Worm (Caenorhabditis elegans) whole organism, L1 larva: ENCODE measurements around the gene fkh-9.

Experiments used
- C04F5.9 ChIP-seq: sonication (generic microtip); optimal IDR thresholded peaks from 2 replicates; lab custom pipeline; 2016; ENCODE audit warnings: missing genetic modification characterization, missing compliant biosample characterization
- F16B12.6 ChIP-seq: fragments of 150-350 bp; optimal IDR thresholded peaks from 2 replicates; lab custom pipeline; 2014; ENCODE audit warnings: missing biosample characterization, missing genetic modification characterization
- Y116A8C.19 ChIP-seq: sonication (generic microtip); optimal IDR thresholded peaks from 2 replicates; lab custom pipeline; 2016; ENCODE audit warnings: missing compliant biosample characterization, missing genetic modification characterization, borderline replicate concordance
- aha-1 ChIP-seq: fragments of 150-350 bp; optimal IDR thresholded peaks from 2 replicates; lab custom pipeline; 2014; ENCODE audit warnings: missing biosample characterization, missing genetic modification characterization
- aly-2 ChIP-seq: fragments of 150-350 bp; optimal IDR thresholded peaks from 2 replicates; lab custom pipeline; 2014; ENCODE audit warnings: missing biosample characterization, missing genetic modification characterization
- blmp-1 ChIP-seq: fragments of 150-350 bp; optimal IDR thresholded peaks from 2 replicates; lab custom pipeline; 2014; ENCODE audit warnings: missing biosample characterization, missing genetic modification characterization
- ceh-88 ChIP-seq: fragments of 200-800 bp; sonication (Bioruptor generic); IDR thresholded peaks from 2 replicates; pipeline ENCODE4 v1.3.6; 2022; ENCODE audit warnings: missing genetic modification characterization, missing compliant biosample characterization
- ces-1 ChIP-seq: fragments of 150-350 bp; optimal IDR thresholded peaks from 2 replicates; lab custom pipeline; 2014; ENCODE audit warnings: missing biosample characterization, missing genetic modification reagents, missing genetic modification characterization
- dpl-1 ChIP-seq, 3 experiments: fragments of 150-350 bp in 2 of 3; sonication (generic microtip) in 1 of 3; optimal IDR thresholded peaks; 2 replicates each; lab custom pipeline; 2014 to 2017; ENCODE audit warnings: missing biosample characterization in 3 of 3, missing genetic modification characterization in 3 of 3, missing genetic modification reagents in 3 of 3
- dsc-1 ChIP-seq: sonication (generic microtip); optimal IDR thresholded peaks from 2 replicates; lab custom pipeline; 2016; ENCODE audit warnings: mild to moderate bottlenecking, missing genetic modification characterization, missing compliant biosample characterization
- efl-1 ChIP-seq, 4 experiments: fragments of 150-350 bp; optimal IDR thresholded peaks in 3 of 4; peaks in 1 of 4; 1 replicate in 1 of 4; 2 replicates in 3 of 4; lab custom pipeline; 2014; ENCODE audit warnings: missing biosample characterization in 2 of 4, missing genetic modification characterization in 2 of 4, missing genetic modification reagents in 2 of 4
- egl-13 ChIP-seq: sonication (generic microtip); optimal IDR thresholded peaks from 2 replicates; lab custom pipeline; 2016; ENCODE audit warnings: missing genotype, missing genetic modification reagents, missing genetic modification characterization, missing compliant biosample characterization
- fkh-10 ChIP-seq: sonication (generic microtip); optimal IDR thresholded peaks from 2 replicates; lab custom pipeline; 2017; ENCODE audit warnings: missing biosample characterization, missing genetic modification reagents, missing genetic modification characterization
- fkh-4 ChIP-seq: sonication (generic microtip); optimal IDR thresholded peaks from 2 replicates; lab custom pipeline; 2016; ENCODE audit warnings: missing compliant biosample characterization, missing genetic modification characterization, borderline replicate concordance
- fkh-8 ChIP-seq: sonication (generic microtip); optimal IDR thresholded peaks from 2 replicates; lab custom pipeline; 2016; ENCODE audit warnings: mild to moderate bottlenecking, missing genetic modification characterization, missing compliant biosample characterization
- grh-1 ChIP-seq: fragments of 200-800 bp; sonication (Bioruptor generic); IDR thresholded peaks from 2 replicates; pipeline ENCODE4 v1.3.6; 2022; ENCODE audit warnings: missing genetic modification reagents, missing genetic modification characterization, missing compliant biosample characterization
- hlh-17 ChIP-seq: fragments of 200-800 bp; sonication (Bioruptor generic); optimal IDR thresholded peaks from 2 replicates; lab custom pipeline; 2018; ENCODE audit warnings: missing genetic modification characterization, mild to moderate bottlenecking, missing compliant biosample characterization, moderate library complexity, borderline replicate concordance
- hlh-4 ChIP-seq: sonication (generic microtip); optimal IDR thresholded peaks from 2 replicates; lab custom pipeline; 2016; ENCODE audit warnings: mild to moderate bottlenecking, missing genetic modification characterization, missing compliant biosample characterization
- irx-1 ChIP-seq: sonication (generic microtip); optimal IDR thresholded peaks from 2 replicates; lab custom pipeline; 2016; ENCODE audit warnings: missing genetic modification characterization, missing compliant biosample characterization
- isw-1 ChIP-seq: fragments of 200-800 bp; sonication (Bioruptor generic); IDR thresholded peaks from 2 replicates; pipeline ENCODE4 v1.3.6; 2022; ENCODE audit warnings: missing genetic modification characterization, missing compliant biosample characterization
- jun-1 ChIP-seq: fragments of 150-350 bp; optimal IDR thresholded peaks from 2 replicates; lab custom pipeline; 2014; ENCODE audit warnings: missing biosample characterization, missing genetic modification reagents, missing genetic modification characterization
- lin-13 ChIP-seq: fragments of 150-350 bp; optimal IDR thresholded peaks from 2 replicates; lab custom pipeline; 2014; ENCODE audit warnings: missing biosample characterization, missing genetic modification reagents, missing genetic modification characterization
- lin-14 ChIP-seq: fragments of 200-800 bp; sonication (Bioruptor generic); optimal IDR thresholded peaks from 2 replicates; lab custom pipeline; 2018; ENCODE audit warnings: mild to moderate bottlenecking, missing genetic modification characterization, moderate library complexity, missing compliant biosample characterization
- lin-15B ChIP-seq: fragments of 150-350 bp; sonication (generic microtip); optimal IDR thresholded peaks from 3 replicates; lab custom pipeline; 2014; ENCODE audit warnings: missing biosample characterization, missing genetic modification characterization
- lin-35 ChIP-seq, 2 experiments: fragments of 150-350 bp; optimal IDR thresholded peaks; 2 replicates each; lab custom pipeline; 2014; ENCODE audit warnings: missing biosample characterization in 2 of 2, missing genetic modification characterization in 2 of 2, missing genetic modification reagents in 2 of 2
- lin-39 ChIP-seq: fragments of 150-350 bp; optimal IDR thresholded peaks from 2 replicates; lab custom pipeline; 2014; ENCODE audit warnings: missing biosample characterization, missing genetic modification reagents, missing genetic modification characterization
- lir-3 ChIP-seq: sonication (generic microtip); optimal IDR thresholded peaks from 2 replicates; lab custom pipeline; 2016; ENCODE audit warnings: mild to moderate bottlenecking, missing genetic modification characterization, moderate library complexity, missing compliant biosample characterization; ENCODE audit not compliant: poor library complexity
- lsy-2 ChIP-seq, 2 experiments: fragments of 150-350 bp; optimal IDR thresholded peaks; 2 replicates each; lab custom pipeline; 2014; ENCODE audit warnings: missing biosample characterization in 2 of 2, missing genetic modification characterization in 2 of 2
- mab-9 ChIP-seq: fragments of 200-800 bp; sonication (Bioruptor generic); IDR thresholded peaks from 2 replicates; pipeline ENCODE4 v1.3.6; 2022; ENCODE audit warnings: missing genetic modification reagents, missing genetic modification characterization, missing compliant biosample characterization
- nhr-11 ChIP-seq: fragments of 150-350 bp; optimal IDR thresholded peaks from 2 replicates; lab custom pipeline; 2014; ENCODE audit warnings: missing biosample characterization, missing genetic modification characterization
- nhr-12 ChIP-seq: sonication (generic microtip); optimal IDR thresholded peaks from 2 replicates; lab custom pipeline; 2017; ENCODE audit warnings: missing biosample characterization, missing genetic modification characterization
- nhr-19 ChIP-seq: fragments of 200-800 bp; sonication (Bioruptor generic); conservative IDR thresholded peaks from 2 replicates; pipeline ENCODE4 v1.3.6; 2022; ENCODE audit warnings: missing genetic modification characterization, missing compliant biosample characterization
- nhr-20 ChIP-seq: sonication (generic microtip); optimal IDR thresholded peaks from 2 replicates; lab custom pipeline; 2016; ENCODE audit warnings: mild to moderate bottlenecking, missing genetic modification characterization, missing compliant biosample characterization
- nhr-237 ChIP-seq: fragments of 150-350 bp; optimal IDR thresholded peaks from 2 replicates; lab custom pipeline; 2014; ENCODE audit warnings: missing biosample characterization, missing genetic modification characterization
- nhr-47 ChIP-seq: sonication (generic microtip); optimal IDR thresholded peaks from 2 replicates; lab custom pipeline; 2016; ENCODE audit warnings: mild to moderate bottlenecking, missing genetic modification characterization, moderate library complexity, missing compliant biosample characterization
- nhr-71 ChIP-seq: sonication (generic microtip); optimal IDR thresholded peaks from 2 replicates; lab custom pipeline; 2016; ENCODE audit warnings: mild to moderate bottlenecking, missing genetic modification characterization, moderate library complexity, missing compliant biosample characterization
- nhr-76 ChIP-seq: sonication (generic microtip); optimal IDR thresholded peaks from 2 replicates; lab custom pipeline; 2017; ENCODE audit warnings: missing biosample characterization, missing genetic modification characterization
- nhr-77 ChIP-seq: fragments of 150-350 bp; optimal IDR thresholded peaks from 2 replicates; lab custom pipeline; 2014; ENCODE audit warnings: missing biosample characterization, missing genetic modification characterization
- nhr-84 ChIP-seq: sonication (generic microtip); optimal IDR thresholded peaks from 2 replicates; lab custom pipeline; 2017; ENCODE audit warnings: missing biosample characterization, missing genetic modification characterization
- nhr-85 ChIP-seq: sonication (generic microtip); peaks from one replicate; lab custom pipeline; 2016; ENCODE audit warnings: missing genetic modification characterization, inconsistent platforms, missing compliant biosample characterization
- pag-3 ChIP-seq: sonication (generic microtip); optimal IDR thresholded peaks from 2 replicates; lab custom pipeline; 2017; ENCODE audit warnings: missing genetic modification characterization, mild to moderate bottlenecking, missing compliant biosample characterization, antibody characterized with exemption, borderline replicate concordance; ENCODE audit not compliant: insufficient read depth
- rnt-1 ChIP-seq: sonication (generic microtip); optimal IDR thresholded peaks from 2 replicates; lab custom pipeline; 2016; ENCODE audit warnings: mild to moderate bottlenecking, missing genetic modification characterization, moderate library complexity, missing compliant biosample characterization
- skn-1 ChIP-seq: fragments of 150-350 bp; optimal IDR thresholded peaks from 2 replicates; lab custom pipeline; 2014; ENCODE audit warnings: missing biosample characterization, missing genetic modification characterization
- swsn-7 ChIP-seq: sonication (generic microtip); optimal IDR thresholded peaks from 2 replicates; lab custom pipeline; 2016; ENCODE audit warnings: missing genetic modification characterization, missing compliant biosample characterization
- tlp-1 ChIP-seq: fragments of 150-350 bp; optimal IDR thresholded peaks from 2 replicates; lab custom pipeline; 2014; ENCODE audit warnings: missing biosample characterization, missing genetic modification characterization
- unc-130 ChIP-seq: fragments of 150-350 bp; optimal IDR thresholded peaks from 2 replicates; lab custom pipeline; 2017; ENCODE audit warnings: missing biosample characterization, missing genetic modification characterization, inconsistent platforms
- unc-30 ChIP-seq: sonication (generic microtip); optimal IDR thresholded peaks from 2 replicates; lab custom pipeline; 2017; ENCODE audit warnings: missing biosample characterization, missing genetic modification characterization
- unc-62 ChIP-seq: fragments of 150-350 bp; optimal IDR thresholded peaks from 2 replicates; lab custom pipeline; 2014; ENCODE audit warnings: missing biosample characterization, missing genetic modification reagents, missing genetic modification characterization
- unc-86 ChIP-seq: sonication (generic microtip); optimal IDR thresholded peaks from 2 replicates; lab custom pipeline; 2016; ENCODE audit warnings: missing genetic modification characterization, missing compliant biosample characterization
- vab-15 ChIP-seq: sonication (generic microtip); optimal IDR thresholded peaks from 2 replicates; lab custom pipeline; 2017; ENCODE audit warnings: missing genotype, mild to moderate bottlenecking, missing genetic modification characterization, missing compliant biosample characterization
- xbp-1 ChIP-seq: sonication (generic microtip); optimal IDR thresholded peaks from 2 replicates; lab custom pipeline; 2016; ENCODE audit warnings: missing genetic modification characterization, missing compliant biosample characterization

The fkh-9 gene

DNA sequence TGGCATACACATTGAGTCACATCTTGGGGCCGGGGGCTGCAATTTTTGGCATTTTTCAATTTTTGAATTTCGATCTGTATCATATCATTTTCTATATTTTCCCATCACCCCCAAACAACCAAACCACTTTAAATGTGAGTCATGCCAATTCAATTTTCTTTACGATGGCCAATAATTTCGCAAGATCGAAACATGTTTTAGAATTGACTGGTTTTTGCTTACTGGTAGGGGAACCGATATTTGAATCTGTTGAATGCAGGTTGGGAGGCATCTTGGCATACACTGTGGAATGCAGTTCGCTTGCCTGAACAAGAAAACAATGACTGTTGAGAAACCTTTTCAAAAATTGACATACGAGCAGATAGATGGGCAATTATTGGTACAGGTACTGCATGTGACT is 35.7 kb downstream of the fkh-9 start:
- TF ChIP-seq efl-1 (optimal IDR thresholded peaks at IDR 0.05; lab: Kevin White, UChicago) (no peak), efl-1 (GFP tag; optimal IDR thresholded peaks at IDR 0.05 in 1 of 2; lab: Kevin White, UChicago) (peak in 1 of 2 experiments; percentile 71), unc-30 (tag; lab: Kevin White, UChicago) (no peak), unc-86 (tag; lab: Kevin White, UChicago) (no peak), lir-3 (no peak), isw-1 (GFP tag; lab: Robert Waterston, UW) (no peak), lin-13 (GFP tag; lab: Kevin White, UChicago) (no peak)
- TF ChIP-seq, all 84 proteins: peak for 1

- TF ChIP-seq dpl-1 (GFP tag; optimal IDR thresholded peaks at IDR 0.05; lab: Kevin White, UChicago) (peak in 2 of 3 experiments; percentile 2 to 18), blmp-1 (tag; lab: Kevin White, UChicago) (peak; percentile 76), lin-13 (GFP tag; lab: Kevin White, UChicago) (no peak), nhr-237 (tag; lab: Kevin White, UChicago) (no peak), swsn-7 (tag; lab: Kevin White, UChicago) (peak; percentile 70), lsy-2 (tag; optimal IDR thresholded peaks at IDR 0.05; lab: Kevin White, UChicago) (peak; percentile 46 to 47), ceh-88 (GFP tag; lab: Robert Waterston, UW) (peak; percentile 44; the same call in 1 of the 2 replicates), pag-3 (tag; lab: Kevin White, UChicago) (no peak), nhr-12 (tag; lab: Kevin White, UChicago) (no peak), aha-1 (no peak), nhr-20 (tag; lab: Kevin White, UChicago) (peak; percentile 87), nhr-19 (GFP tag; lab: Robert Waterston, UW) (peak; percentile 72), lin-35 (GFP tag; optimal IDR thresholded peaks at IDR 0.05; lab: Kevin White, UChicago) (peak; percentile 22 to 70), nhr-76 (no peak), rnt-1 (tag; lab: Kevin White, UChicago) (peak; percentile 39), fkh-10 (GFP tag; lab: Kevin White, UChicago) (no peak), fkh-4 (no peak), C04F5.9 (no peak), mab-9 (no peak), lin-39 (tag; lab: Kevin White, UChicago) (no peak), ces-1 (GFP tag; lab: Kevin White, UChicago) (no peak), jun-1 (no peak), aly-2 (no peak), grh-1 (peak; percentile 73), nhr-71 (tag; lab: Kevin White, UChicago) (peak; percentile 87), tlp-1 (no peak), lin-15B (tag; lab: Kevin White, UChicago) (no peak), fkh-8 (tag; lab: Kevin White, UChicago) (no peak), nhr-77 (tag; lab: Kevin White, UChicago) (no peak), unc-62 (GFP tag; lab: Kevin White, UChicago) (no peak), xbp-1 (tag; lab: Kevin White, UChicago) (peak; percentile 56), hlh-4 (tag; lab: Kevin White, UChicago) (no peak), nhr-85 (tag; lab: Kevin White, UChicago) (peak; percentile 96), Y116A8C.19 (tag; lab: Kevin White, UChicago) (no peak), unc-130 (tag; lab: Kevin White, UChicago) (peak; percentile 29), F16B12.6 (tag; lab: Kevin White, UChicago) (no peak), isw-1 (GFP tag; lab: Robert Waterston, UW) (no peak), lin-14 (GFP tag; lab: Kevin White, UChicago) (peak; percentile 92), vab-15 (tag; lab: Kevin White, UChicago) (peak; percentile 41), nhr-84 (tag; lab: Kevin White, UChicago) (no peak), hlh-17 (GFP tag; lab: Kevin White, UChicago) (no peak), nhr-11 (no peak), dsc-1 (no peak), irx-1 (tag; lab: Kevin White, UChicago) (peak; percentile 65), unc-86 (tag; lab: Kevin White, UChicago) (no peak), egl-13 (tag; lab: Kevin White, UChicago) (no peak), skn-1 (no peak), nhr-47 (tag; lab: Kevin White, UChicago) (peak; percentile 71)
Observed at ce11 chrX:3788483-3788882, 38.3 kb downstream of the fkh-9 start.
